Fruit fly (Drosophila melanogaster): Measurements from ENCODE around the gene IPIP.
A peak's percentile ranks its signal among the peaks of the same experiment; 100 is the strongest.

The IPIP gene

DNA sequence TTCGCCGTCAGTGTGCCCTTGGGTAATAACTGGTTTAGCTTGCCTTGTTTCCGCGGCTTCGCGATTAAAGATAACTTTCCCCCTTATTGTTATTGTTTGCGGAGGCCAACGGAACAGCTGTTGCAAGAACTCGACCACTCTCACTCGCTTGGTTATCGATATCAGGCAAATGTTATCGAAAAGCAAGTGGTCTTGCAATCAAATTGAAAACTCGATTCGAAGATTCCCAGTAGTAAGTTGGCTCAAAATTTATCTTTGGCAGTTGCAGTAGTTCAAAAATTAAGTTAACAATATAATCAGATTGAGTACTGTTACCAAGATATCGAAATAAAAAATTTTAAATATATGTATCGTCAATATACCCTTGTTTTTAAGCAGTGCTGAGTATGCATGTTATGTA lies 18.0 kb downstream of the IPIP start, which contains the start of the genes Fbw5 and CG9147 (continued):
- TF ChIP-seq salr (GFP tag; optimal IDR thresholded peaks at IDR 0.05) (peak; percentile 100), CG7368 (GFP tag; optimal IDR thresholded peaks at IDR 0.05) (peak; percentile 99), CG34406 (GFP tag; optimal IDR thresholded peaks at IDR 0.05) (peak; percentile 100), CG16779 (tag; optimal IDR thresholded peaks at IDR 0.05) (peak; percentile 99), CG6854 (GFP tag; optimal IDR thresholded peaks at IDR 0.05) (peak; percentile 99), Hr39 (GFP tag; optimal IDR thresholded peaks at IDR 0.05) (peak; percentile 100), dac (GFP tag; optimal IDR thresholded peaks at IDR 0.05) (peak; percentile 99), CG11294 (GFP tag; IDR thresholded peaks at IDR 0.05) (peak; percentile 99), fd85E (GFP tag; optimal IDR thresholded peaks at IDR 0.05) (peak; percentile 97), OdsH (GFP tag; optimal IDR thresholded peaks at IDR 0.05) (peak; percentile 100), CG11902 (GFP tag; optimal IDR thresholded peaks at IDR 0.05) (peak; percentile 99), CG31627 (GFP tag; optimal IDR thresholded peaks at IDR 0.05) (peak; percentile 100), Smox (GFP tag; optimal IDR thresholded peaks at IDR 0.05) (peak; percentile 100), Eip78C (GFP tag) (peak; percentile 100), Eip93F (GFP tag; optimal IDR thresholded peaks at IDR 0.05) (peak; percentile 99), Eip75B (GFP tag; optimal IDR thresholded peaks at IDR 0.05) (peak; percentile 100), Hr4 (GFP tag; optimal IDR thresholded peaks at IDR 0.05) (peak; percentile 100), fkh (GFP tag; optimal IDR thresholded peaks at IDR 0.05) (peak; percentile 96), dsx (GFP tag; optimal IDR thresholded peaks at IDR 0.05; ENCODE audit: poor library complexity, severe bottlenecking) (peak; percentile 99), svp (GFP tag) (peak; percentile 100), CG6163 (GFP tag; IDR thresholded peaks at IDR 0.05) (peak; percentile 100), CG8319 (GFP tag; optimal IDR thresholded peaks at IDR 0.05) (peak; percentile 99), Sox102F (GFP tag; optimal IDR thresholded peaks at IDR 0.05) (peak; percentile 100), achi (GFP tag; optimal IDR thresholded peaks at IDR 0.05) (peak; percentile 99), esn (GFP tag; optimal IDR thresholded peaks at IDR 0.05) (peak; percentile 100), Met (GFP tag; optimal IDR thresholded peaks at IDR 0.05) (peak; percentile 100)

DNA sequence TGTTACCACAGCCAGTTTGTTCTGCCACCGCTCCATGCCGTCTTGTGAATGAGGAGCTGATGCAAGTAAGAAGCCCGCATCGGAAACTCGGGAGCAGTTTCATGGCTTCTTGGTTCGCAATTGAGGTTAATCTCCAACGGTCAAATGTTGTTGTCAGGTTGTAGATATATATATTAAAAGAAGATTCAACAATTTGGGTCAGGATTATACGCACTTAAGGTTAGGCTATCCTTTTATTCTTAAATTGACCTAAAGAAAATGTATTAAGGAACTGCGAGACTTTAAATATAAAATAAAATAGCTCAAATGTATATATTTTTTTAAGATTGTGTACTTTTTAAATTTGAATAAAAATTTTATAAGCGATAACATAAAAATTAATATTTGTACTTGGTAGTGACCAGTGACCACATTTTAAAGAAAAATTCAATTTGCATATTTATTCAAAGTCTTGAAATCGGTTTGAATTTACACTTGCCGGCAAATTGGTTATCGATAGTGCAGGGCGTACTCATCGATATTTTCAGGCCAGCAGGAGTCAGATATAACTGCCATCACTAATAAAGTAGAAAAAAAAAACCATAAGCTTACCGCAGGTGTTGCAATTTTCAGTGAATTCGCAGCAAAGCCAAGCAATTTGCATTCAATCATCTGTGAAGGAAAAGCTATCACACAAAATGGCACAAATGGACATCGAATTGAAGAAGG lies 20.9 kb downstream of the IPIP start, which contains the start of the genes CG9150 and Pfdn1:
TSS of gene CG9150 (minus strand) at position 51 of the 708 bp plus-strand sequence.
TSS of gene Pfdn1 (plus strand) at position 536 of the 708 bp plus-strand sequence.
- TF ChIP-seq Eip78C (GFP tag) (peak; percentile 61), esn (GFP tag; optimal IDR thresholded peaks at IDR 0.05) (peak; percentile 9), ss (GFP tag; optimal IDR thresholded peaks at IDR 0.05) (no peak)

DNA sequence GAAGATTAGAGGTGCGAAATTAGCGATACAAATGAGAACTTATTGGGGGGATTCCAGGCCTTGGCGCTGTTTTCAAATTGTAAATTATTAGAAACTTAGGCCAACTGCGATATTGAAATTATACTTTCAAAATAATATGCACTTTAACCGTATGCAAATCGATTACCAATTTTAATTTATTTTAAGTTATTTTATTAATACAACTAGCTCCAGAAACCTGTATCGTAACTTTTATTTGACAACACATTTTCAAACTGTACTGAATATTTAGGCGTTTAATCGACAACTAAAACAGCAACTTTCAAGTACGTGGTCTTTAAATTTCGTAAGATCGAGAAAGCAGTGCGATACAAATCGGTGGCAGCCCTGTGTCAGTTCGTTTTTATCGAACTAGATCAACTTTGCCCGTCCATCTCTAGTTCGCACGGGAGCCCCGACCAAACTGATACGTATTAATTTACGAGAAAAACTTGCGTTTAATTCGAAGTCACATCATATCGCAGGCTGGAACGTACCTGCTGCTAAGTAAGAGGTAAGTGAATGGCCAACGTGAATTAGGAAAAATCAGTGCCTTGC lies 22.9 kb downstream of the IPIP start, which contains the start of the genes CG9154 and Kr-h2:
TSS of gene CG9154 (minus strand) at position 31 of the 576 bp plus-strand sequence.
TSS of gene Kr-h2 (plus strand) at position 335 of the 576 bp plus-strand sequence.
- TF ChIP-seq cyc (GFP tag; optimal IDR thresholded peaks at IDR 0.05) (peak; percentile 39), Hr38 (GFP tag; optimal IDR thresholded peaks at IDR 0.05) (no peak), net (GFP tag; optimal IDR thresholded peaks at IDR 0.05) (no peak), eg (GFP tag; IDR thresholded peaks at IDR 0.05) (peak; percentile 84), CG8119 (GFP tag; IDR thresholded peaks at IDR 0.05) (peak; percentile 64), CG15336 (GFP tag; IDR thresholded peaks at IDR 0.05) (no peak; the same call in 1 of the 2 replicates), CG32006 (GFP tag; optimal IDR thresholded peaks at IDR 0.05) (peak; percentile 54), spab (GFP tag; optimal IDR thresholded peaks at IDR 0.05) (no peak), salr (GFP tag; optimal IDR thresholded peaks at IDR 0.05) (no peak), CG6163 (GFP tag; IDR thresholded peaks at IDR 0.05) (0 out of 3 replicates have a peak, but pooled peaks have one; percentile 26), Smox (GFP tag; optimal IDR thresholded peaks at IDR 0.05) (no peak), CG3919 (GFP tag; optimal IDR thresholded peaks at IDR 0.05) (no peak), CG31627 (GFP tag; optimal IDR thresholded peaks at IDR 0.05) (peak; percentile 50), topi (GFP tag; optimal IDR thresholded peaks at IDR 0.05) (peak; percentile 53), Hr39 (GFP tag; optimal IDR thresholded peaks at IDR 0.05) (no peak), Blimp-1 (GFP tag; optimal IDR thresholded peaks at IDR 0.05) (peak; percentile 27), Met (GFP tag; optimal IDR thresholded peaks at IDR 0.05) (peak; percentile 56), CG6854 (GFP tag; optimal IDR thresholded peaks at IDR 0.05) (peak; percentile 21), CG11902 (GFP tag; optimal IDR thresholded peaks at IDR 0.05) (no peak), ss (GFP tag; optimal IDR thresholded peaks at IDR 0.05) (no peak), fkh (GFP tag; optimal IDR thresholded peaks at IDR 0.05) (peak; percentile 48), esn (GFP tag; optimal IDR thresholded peaks at IDR 0.05) (peak; percentile 68), CG6792 (GFP tag; optimal IDR thresholded peaks at IDR 0.05) (no peak), svp (GFP tag) (peak; percentile 80), fd85E (GFP tag; optimal IDR thresholded peaks at IDR 0.05) (no peak), dsx (GFP tag; optimal IDR thresholded peaks at IDR 0.05; ENCODE audit: poor library complexity, severe bottlenecking) (peak; percentile 14), CG3032 (tag; optimal IDR thresholded peaks at IDR 0.05) (peak; percentile 34), CG34406 (GFP tag; optimal IDR thresholded peaks at IDR 0.05) (peak; percentile 45), CG8632 (GFP tag; optimal IDR thresholded peaks at IDR 0.05) (peak; percentile 32), Sox102F (GFP tag; optimal IDR thresholded peaks at IDR 0.05) (no peak), Ets96B (tag; optimal IDR thresholded peaks at IDR 0.05) (peak; percentile 29), Sox14 (GFP tag; optimal IDR thresholded peaks at IDR 0.05) (peak; percentile 57)
